Worm (Caenorhabditis elegans) whole organism, L1 larva: ENCODE data around the gene R10E8.3.

Experiments
- egl-13 ChIP-seq: sonication (generic microtip); optimal IDR thresholded peaks from 2 replicates; lab custom pipeline; 2016; ENCODE audit warnings: missing genotype, missing genetic modification reagents, missing genetic modification characterization, missing compliant biosample characterization
- egl-27 ChIP-seq, 2 experiments: fragments of 150-350 bp in 1 of 2; sonication (generic microtip); optimal IDR thresholded peaks; 3 replicates each; lab custom pipeline; 2017 to 2018; ENCODE audit warnings: missing biosample characterization in 2 of 2, missing genetic modification characterization in 2 of 2, missing genetic modification reagents in 2 of 2
- ets-5 ChIP-seq: fragments of 200-800 bp; sonication (Bioruptor generic); IDR thresholded peaks from 2 replicates; pipeline ENCODE4 v1.3.6; 2022; ENCODE audit warnings: missing genetic modification characterization, missing compliant biosample characterization
- nhr-11 ChIP-seq: fragments of 150-350 bp; optimal IDR thresholded peaks from 2 replicates; lab custom pipeline; 2014; ENCODE audit warnings: missing biosample characterization, missing genetic modification characterization
- nhr-71 ChIP-seq: sonication (generic microtip); optimal IDR thresholded peaks from 2 replicates; lab custom pipeline; 2016; ENCODE audit warnings: mild to moderate bottlenecking, missing genetic modification characterization, moderate library complexity, missing compliant biosample characterization
- zip-4 ChIP-seq: fragments of 200-800 bp; sonication (Bioruptor generic); optimal IDR thresholded peaks from 2 replicates; lab custom pipeline; 2018; ENCODE audit warnings: mild to moderate bottlenecking, missing genetic modification characterization, moderate library complexity, missing compliant biosample characterization
- ztf-11 ChIP-seq, 2 experiments: sonication (generic microtip); optimal IDR thresholded peaks; 2 replicates each; lab custom pipeline; 2016 to 2017; ENCODE audit warnings: missing genetic modification characterization in 2 of 2, missing biosample characterization in 1 of 2, missing compliant biosample characterization in 1 of 2

ce11 chrV:18244408-18244807 is 7.8 kb upstream of the R10E8.3 start:
- TF ChIP-seq egl-27 (tag; optimal IDR thresholded peaks at IDR 0.05; lab: Kevin White, UChicago) (no peak), ztf-11 (tag; optimal IDR thresholded peaks at IDR 0.05; lab: Kevin White, UChicago) (no peak), egl-13 (tag; lab: Kevin White, UChicago) (no peak), nhr-71 (tag; lab: Kevin White, UChicago) (no peak), zip-4 (GFP tag; lab: Kevin White, UChicago) (no peak), nhr-11 (tag; lab: Kevin White, UChicago) (no peak), ets-5 (GFP tag; lab: Robert Waterston, UW) (no peak)
